Worm (Caenorhabditis elegans) whole organism, mixed stage, embryonic: Measurements from ENCODE around the gene cyp-33D1.

Source experiments
- elt-1 ChIP-seq: sonication (generic microtip); optimal IDR thresholded peaks from 2 replicates; lab custom pipeline; 2017; ENCODE audit warnings: missing genetic modification characterization, mild to moderate bottlenecking, missing compliant biosample characterization, antibody characterized with exemption, moderate library complexity, borderline replicate concordance; ENCODE audit not compliant: insufficient read depth
- lsy-2 ChIP-seq: fragments of 150-350 bp; optimal IDR thresholded peaks from 2 replicates; lab custom pipeline; 2014; ENCODE audit warnings: missing biosample characterization, missing genetic modification characterization
- mab-5 ChIP-seq: fragments of 150-350 bp; optimal IDR thresholded peaks from 2 replicates; lab custom pipeline; 2014; ENCODE audit warnings: missing biosample characterization, missing genetic modification characterization
- nhr-76 ChIP-seq: sonication (generic microtip); optimal IDR thresholded peaks from 2 replicates; lab custom pipeline; 2017; ENCODE audit warnings: missing biosample characterization, missing genetic modification characterization
- unc-120 ChIP-seq: sonication (generic microtip); optimal IDR thresholded peaks from 2 replicates; lab custom pipeline; 2017; ENCODE audit warnings: missing genetic modification characterization, missing compliant biosample characterization; ENCODE audit not compliant: poor library complexity, severe bottlenecking
- unc-39 ChIP-seq: fragments of 150-350 bp; optimal IDR thresholded peaks from 2 replicates; lab custom pipeline; 2014; ENCODE audit warnings: missing biosample characterization, missing genetic modification characterization

- TF ChIP-seq lsy-2 (tag; lab: Kevin White, UChicago), result no peak
- TF ChIP-seq unc-39 (tag; lab: Kevin White, UChicago), result no peak
- no peak for TF ChIP-seq nhr-76 (tag; lab: Kevin White, UChicago)
- no peak for TF ChIP-seq mab-5
- no peak for TF ChIP-seq unc-120
- no peak for TF ChIP-seq elt-1 (tag; lab: Kevin White, UChicago)
Measured at ce11 chrV:16214505-16214904, 38.8 kb upstream of the cyp-33D1 start, which contains the start of gene F11A5.9.
